Fruit fly (Drosophila melanogaster) whole organism, prepupa: Measurements from ENCODE around the gene CG31789.

Experiments used
- Blimp-1 ChIP-seq: fragments of 200-800 bp; sonication (Bioruptor generic); optimal IDR thresholded peaks from 3 replicates; lab custom pipeline; 2017; ENCODE audit warnings: missing biosample characterization, missing genetic modification characterization, mild to moderate bottlenecking, moderate library complexity, missing genetic modification reagents
- CG10631 ChIP-seq: fragments of 200-800 bp; sonication (Bioruptor generic); optimal IDR thresholded peaks from 2 replicates; lab custom pipeline; 2016; ENCODE audit warnings: missing biosample characterization, missing genetic modification characterization
- CG11294 ChIP-seq: fragments of 200-800 bp; sonication (Bioruptor generic); IDR thresholded peaks from 2 replicates; pipeline ENCODE4 v1.3.6; 2022; ENCODE audit warnings: missing biosample characterization, missing genetic modification characterization
- CG11902 ChIP-seq: fragments of 200-800 bp; sonication (Bioruptor generic); optimal IDR thresholded peaks from 3 replicates; lab custom pipeline; 2016; ENCODE audit warnings: missing biosample characterization, missing genetic modification characterization
- CG1621 ChIP-seq: fragments of 200-800 bp; sonication (Bioruptor generic); optimal IDR thresholded peaks from 3 replicates; lab custom pipeline; 2018; ENCODE audit warnings: missing biosample characterization, mild to moderate bottlenecking, missing genetic modification characterization
- CG3032 ChIP-seq: fragments of 200-800 bp; optimal IDR thresholded peaks from 2 replicates; lab custom pipeline; 2019; ENCODE audit warnings: missing biosample characterization, mild to moderate bottlenecking, missing genetic modification characterization, moderate library complexity
- CG34406 ChIP-seq: fragments of 200-800 bp; sonication (Bioruptor generic); optimal IDR thresholded peaks from 3 replicates; lab custom pipeline; 2016; ENCODE audit warnings: missing biosample characterization, missing genetic modification characterization
- CG4318 ChIP-seq: fragments of 200-800 bp; sonication (Bioruptor generic); optimal IDR thresholded peaks from 3 replicates; lab custom pipeline; 2017; ENCODE audit warnings: missing biosample characterization, mild to moderate bottlenecking, missing genetic modification characterization
- CG6163 ChIP-seq: fragments of 200-800 bp; sonication (Bioruptor generic); IDR thresholded peaks from 3 replicates; pipeline ENCODE4 v1.3.6; 2022; ENCODE audit warnings: missing biosample characterization, missing genetic modification characterization
- CG6276 ChIP-seq: fragments of 200-800 bp; sonication (Bioruptor generic); optimal IDR thresholded peaks from 2 replicates; lab custom pipeline; 2017; ENCODE audit warnings: missing biosample characterization, mild to moderate bottlenecking, missing genetic modification characterization
- CG6792 ChIP-seq: fragments of 200-800 bp; sonication (Bioruptor generic); optimal IDR thresholded peaks from 3 replicates; lab custom pipeline; 2016; ENCODE audit warnings: missing biosample characterization, missing genetic modification characterization
- CG6808 ChIP-seq: fragments of 200-800 bp; sonication (Bioruptor generic); optimal IDR thresholded peaks from 3 replicates; lab custom pipeline; 2017; ENCODE audit warnings: missing biosample characterization, missing genetic modification characterization, mild to moderate bottlenecking, moderate library complexity, missing genetic modification reagents
- CG6854 ChIP-seq: fragments of 200-800 bp; sonication (Bioruptor generic); optimal IDR thresholded peaks from 2 replicates; lab custom pipeline; 2017; ENCODE audit warnings: missing biosample characterization, mild to moderate bottlenecking, missing genetic modification characterization
- CG8119 ChIP-seq: fragments of 200-800 bp; sonication (Bioruptor generic); IDR thresholded peaks from 3 replicates; pipeline ENCODE4 v1.3.6; 2022; ENCODE audit warnings: missing biosample characterization, missing genetic modification characterization
- CG8319 ChIP-seq: fragments of 200-800 bp; sonication (Bioruptor generic); optimal IDR thresholded peaks from 3 replicates; lab custom pipeline; 2016; ENCODE audit warnings: missing biosample characterization, missing genetic modification characterization
- CG8632 ChIP-seq: fragments of 200-800 bp; sonication (Bioruptor generic); optimal IDR thresholded peaks from 3 replicates; lab custom pipeline; 2016; ENCODE audit warnings: missing biosample characterization, missing genetic modification characterization
- CG9139 ChIP-seq: fragments of 200-800 bp; sonication (Bioruptor generic); optimal IDR thresholded peaks from 3 replicates; lab custom pipeline; 2017; ENCODE audit warnings: missing biosample characterization, mild to moderate bottlenecking, missing genetic modification characterization
- Ets21C ChIP-seq: fragments of 200-800 bp; sonication (Bioruptor generic); optimal IDR thresholded peaks from 3 replicates; lab custom pipeline; 2016; ENCODE audit warnings: missing biosample characterization, missing genetic modification characterization
- Ets96B ChIP-seq: fragments of 200-800 bp; optimal IDR thresholded peaks from 2 replicates; lab custom pipeline; 2019; ENCODE audit warnings: missing biosample characterization, mild to moderate bottlenecking, missing genetic modification characterization, moderate library complexity
- Gug ChIP-seq: fragments of 200-800 bp; sonication (Bioruptor generic); IDR thresholded peaks from 2 replicates; pipeline ENCODE4 v1.3.6; 2022; ENCODE audit warnings: missing biosample characterization, missing genetic modification characterization
- Hr38 ChIP-seq: sonication (Bioruptor generic); optimal IDR thresholded peaks from 2 replicates; lab custom pipeline; 2016; ENCODE audit warnings: missing biosample characterization, missing genetic modification characterization
- Hr39 ChIP-seq: fragments of 200-800 bp; sonication (Bioruptor generic); optimal IDR thresholded peaks from 2 replicates; lab custom pipeline; 2016; ENCODE audit warnings: missing biosample characterization, missing genetic modification characterization
- Hr4 ChIP-seq: fragments of 200-800 bp; sonication (Bioruptor generic); optimal IDR thresholded peaks from 3 replicates; lab custom pipeline; 2016; ENCODE audit warnings: missing biosample characterization, missing genetic modification characterization
- Lpt ChIP-seq: fragments of 200-800 bp; sonication (Bioruptor generic); optimal IDR thresholded peaks from 3 replicates; lab custom pipeline; 2016; ENCODE audit warnings: missing biosample characterization, missing genetic modification characterization
- Met ChIP-seq: fragments of 200-800 bp; sonication (Bioruptor generic); optimal IDR thresholded peaks from 3 replicates; lab custom pipeline; 2016; ENCODE audit warnings: missing biosample characterization, missing genetic modification characterization
- Smox ChIP-seq: fragments of 200-800 bp; sonication (Bioruptor generic); optimal IDR thresholded peaks from 3 replicates; lab custom pipeline; 2016; ENCODE audit warnings: missing biosample characterization, missing genetic modification characterization
- Sox102F ChIP-seq: fragments of 200-800 bp; sonication (Bioruptor generic); optimal IDR thresholded peaks from 2 replicates; lab custom pipeline; 2016; ENCODE audit warnings: missing biosample characterization, mild to moderate bottlenecking, missing genetic modification characterization
- Sox14 ChIP-seq: fragments of 200-800 bp; sonication (Bioruptor generic); optimal IDR thresholded peaks from 3 replicates; lab custom pipeline; 2016; ENCODE audit warnings: missing biosample characterization, missing genetic modification characterization
- Sox15 ChIP-seq: fragments of 200-800 bp; sonication (Bioruptor generic); optimal IDR thresholded peaks from 3 replicates; lab custom pipeline; 2016; ENCODE audit warnings: missing biosample characterization, missing genetic modification characterization
- achi ChIP-seq: fragments of 200-800 bp; sonication (Bioruptor generic); optimal IDR thresholded peaks from 3 replicates; lab custom pipeline; 2016; ENCODE audit warnings: missing biosample characterization, missing genetic modification characterization
- cyc ChIP-seq: fragments of 200-800 bp; sonication (Bioruptor generic); optimal IDR thresholded peaks from 3 replicates; lab custom pipeline; 2016; ENCODE audit warnings: missing biosample characterization, missing genetic modification characterization
- dac ChIP-seq: fragments of 200-800 bp; sonication (Bioruptor generic); optimal IDR thresholded peaks from 2 replicates; lab custom pipeline; 2017; ENCODE audit warnings: missing biosample characterization, mild to moderate bottlenecking, missing genetic modification characterization
- dsx ChIP-seq: fragments of 200-800 bp; optimal IDR thresholded peaks from 3 replicates; lab custom pipeline; 2019; ENCODE audit warnings: missing biosample characterization, mild to moderate bottlenecking, missing genetic modification characterization, moderate library complexity; ENCODE audit not compliant: poor library complexity, severe bottlenecking
- eg ChIP-seq: fragments of 200-800 bp; sonication (Bioruptor generic); IDR thresholded peaks from 3 replicates; pipeline ENCODE4 v1.3.6; 2022; ENCODE audit warnings: missing biosample characterization, missing genetic modification characterization
- esn ChIP-seq: fragments of 200-800 bp; sonication (Bioruptor generic); optimal IDR thresholded peaks from 2 replicates; lab custom pipeline; 2016; ENCODE audit warnings: missing biosample characterization, mild to moderate bottlenecking, missing genetic modification characterization, moderate library complexity
- fd85E ChIP-seq: fragments of 200-800 bp; sonication (Bioruptor generic); optimal IDR thresholded peaks from 3 replicates; lab custom pipeline; 2016; ENCODE audit warnings: missing biosample characterization, missing genetic modification characterization
- lz ChIP-seq: fragments of 200-800 bp; sonication (Bioruptor generic); optimal IDR thresholded peaks from 3 replicates; lab custom pipeline; 2016; ENCODE audit warnings: missing biosample characterization, missing genetic modification characterization
- pdm3 ChIP-seq: fragments of 200-800 bp; sonication (Bioruptor generic); optimal IDR thresholded peaks from 3 replicates; lab custom pipeline; 2016; ENCODE audit warnings: missing biosample characterization, missing genetic modification characterization
- ss ChIP-seq, 2 experiments: fragments of 200-800 bp; sonication (Bioruptor generic); optimal IDR thresholded peaks; 2 replicates in 1 of 2; 3 replicates in 1 of 2; lab custom pipeline; 2017 to 2018; ENCODE audit warnings: mild to moderate bottlenecking in 2 of 2, missing biosample characterization in 2 of 2, missing genetic modification characterization in 2 of 2, moderate library complexity in 1 of 2
- svp ChIP-seq: fragments of 200-800 bp; sonication (Bioruptor generic); peaks from one replicate; lab custom pipeline; 2016; ENCODE audit warnings: missing biosample characterization, missing genetic modification characterization
- topi ChIP-seq: fragments of 200-800 bp; sonication (Bioruptor generic); optimal IDR thresholded peaks from 3 replicates; lab custom pipeline; 2016; ENCODE audit warnings: missing biosample characterization, missing genetic modification characterization
- vri ChIP-seq: fragments of 200-800 bp; sonication (Bioruptor generic); optimal IDR thresholded peaks from 3 replicates; lab custom pipeline; 2016; ENCODE audit warnings: missing biosample characterization, mild to moderate bottlenecking, missing genetic modification characterization

The CG31789 gene

dm6 chr2L:18647857-18648652 lies 42.3 kb downstream of the CG31789 start (continued):
- TF ChIP-seq ss (GFP tag; optimal IDR thresholded peaks at IDR 0.05; lab: Kevin White, UChicago) (peak; percentile 35 to 84), dac (no peak), CG34406 (GFP tag; lab: Kevin White, UChicago) (peak; percentile 69), eg (GFP tag; lab: Robert Waterston, UW) (no peak), esn (GFP tag; lab: Kevin White, UChicago) (peak; percentile 82), svp (peak; percentile 79), CG8632 (GFP tag; lab: Kevin White, UChicago) (peak; percentile 56), CG3032 (tag; lab: Kevin White, UChicago) (peak; percentile 11), CG4318 (GFP tag; lab: Kevin White, UChicago) (peak; percentile 23), Ets96B (tag; lab: Kevin White, UChicago) (peak; percentile 68), Sox14 (GFP tag; lab: Kevin White, UChicago) (peak; percentile 65), pdm3 (GFP tag; lab: Kevin White, UChicago) (peak; percentile 73), Gug (GFP tag; lab: Robert Waterston, UW) (no peak), CG11902 (GFP tag; lab: Kevin White, UChicago) (peak; percentile 30), CG6792 (peak; percentile 64), CG6808 (GFP tag; lab: Kevin White, UChicago) (no peak)

DNA sequence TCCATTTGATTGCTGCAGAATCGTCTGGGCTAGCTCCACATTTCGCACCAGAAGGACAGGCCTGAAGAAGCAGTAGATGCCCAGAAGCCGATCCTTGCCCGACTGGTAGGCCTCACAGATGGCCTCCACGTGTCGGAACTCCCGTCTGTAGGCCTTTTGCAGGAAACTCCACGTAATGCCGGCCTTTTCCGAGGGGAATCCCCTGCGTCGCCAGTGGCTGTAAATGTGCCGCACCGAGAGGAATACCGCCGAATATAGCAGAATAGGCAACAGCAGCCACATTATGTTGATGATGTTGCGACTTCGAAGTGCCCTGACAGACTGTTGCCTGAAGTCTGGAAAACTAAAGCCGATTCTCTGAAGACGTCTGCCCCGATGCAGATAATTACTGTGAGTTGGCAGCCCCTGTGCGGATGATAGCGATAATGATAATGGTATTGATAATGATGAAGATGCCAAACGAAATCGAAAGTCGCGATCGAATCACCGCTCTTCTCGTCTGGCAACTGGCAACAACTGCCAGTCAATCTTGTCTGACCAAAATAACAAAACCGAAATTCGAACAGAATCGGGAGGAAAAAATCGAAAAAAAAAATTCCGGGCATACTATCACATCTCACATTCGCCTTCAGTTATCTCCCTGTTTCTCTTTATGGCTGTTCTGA lies 47.1 kb downstream of the CG31789 start, which contains the start of gene Cyp310a1:
Gene Cyp310a1 (minus strand): TSS at position 348 of the 665 bp plus-strand sequence.
- TF ChIP-seq Sox15 (GFP tag; lab: Kevin White, UChicago) (no peak), Blimp-1 (GFP tag; lab: Kevin White, UChicago) (peak; percentile 90), cyc (GFP tag; lab: Kevin White, UChicago) (no peak), CG6163 (peak; percentile 32; the same call in 1 of the 3 replicates), CG8319 (GFP tag; lab: Kevin White, UChicago) (no peak), dsx (no peak), Ets96B (tag; lab: Kevin White, UChicago) (no peak), Ets21C (no peak), Hr38 (GFP tag; lab: Kevin White, UChicago) (no peak), Gug (GFP tag; lab: Robert Waterston, UW) (no peak), fd85E (GFP tag; lab: Kevin White, UChicago) (no peak)

DNA sequence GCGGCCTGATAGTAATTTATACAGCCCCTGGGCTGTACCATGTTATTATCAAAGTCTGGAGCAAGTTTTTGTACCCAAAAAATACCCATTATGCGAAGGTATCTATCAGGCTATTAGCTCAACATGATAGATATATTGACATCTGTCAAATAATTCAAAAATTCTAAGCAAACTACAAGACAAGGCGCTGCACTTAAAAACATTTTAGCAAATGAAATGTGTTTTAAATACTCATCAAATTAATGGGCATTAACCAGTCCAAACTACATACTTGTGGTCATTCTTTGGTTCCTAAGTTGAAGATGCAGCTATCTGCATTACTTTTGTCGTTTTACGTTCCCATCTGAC lies 47.6 kb downstream of the CG31789 start:
- TF ChIP-seq Sox102F (GFP tag; lab: Kevin White, UChicago) = peak; percentile 89
- TF ChIP-seq lz = peak; percentile 82
- TF ChIP-seq CG1621 (tag; lab: Kevin White, UChicago) = peak; percentile 81
- TF ChIP-seq CG8632 (GFP tag; lab: Kevin White, UChicago) = peak; percentile 61
- peak; percentile 85 for TF ChIP-seq dsx
- peak; percentile 29 for TF ChIP-seq CG4318 (GFP tag; lab: Kevin White, UChicago)
- TF ChIP-seq dac = no peak
- TF ChIP-seq pdm3 (GFP tag; lab: Kevin White, UChicago) = peak; percentile 83
- peak; percentile 78 for TF ChIP-seq CG11902 (GFP tag; lab: Kevin White, UChicago)
- no peak for TF ChIP-seq CG11294
- TF ChIP-seq CG3032 (tag; lab: Kevin White, UChicago) = peak; percentile 82
- TF ChIP-seq Lpt (GFP tag; lab: Kevin White, UChicago) = no peak
- peak; percentile 70 for TF ChIP-seq Sox15 (GFP tag; lab: Kevin White, UChicago)
- peak; percentile 87 for TF ChIP-seq Hr39 (GFP tag; lab: Kevin White, UChicago)
- TF ChIP-seq Hr4 (GFP tag; lab: Kevin White, UChicago) = peak; percentile 63
- peak; percentile 48 for TF ChIP-seq CG9139 (GFP tag; lab: Kevin White, UChicago)
- peak; percentile 84 for TF ChIP-seq CG6163
- TF ChIP-seq ss (GFP tag; optimal IDR thresholded peaks at IDR 0.05; lab: Kevin White, UChicago) = peak; percentile 62 to 73
- peak; percentile 35; the same call in 1 of the 2 replicates for TF ChIP-seq Gug (GFP tag; lab: Robert Waterston, UW)
- peak; percentile 72; the same call in 2 of the 3 replicates for TF ChIP-seq eg (GFP tag; lab: Robert Waterston, UW)
- TF ChIP-seq CG6276 (GFP tag; lab: Kevin White, UChicago) = peak; percentile 28
- peak; percentile 81 for TF ChIP-seq Met (GFP tag; lab: Kevin White, UChicago)
- TF ChIP-seq vri = peak; percentile 86
- TF ChIP-seq achi (GFP tag; lab: Kevin White, UChicago) = peak; percentile 85
- TF ChIP-seq CG8119 (GFP tag; lab: Robert Waterston, UW) = peak; percentile 62; the same call in 2 of the 3 replicates
- peak; percentile 90 for TF ChIP-seq Ets21C
- TF ChIP-seq topi (GFP tag; lab: Kevin White, UChicago) = peak; percentile 95
- TF ChIP-seq Ets96B (tag; lab: Kevin White, UChicago) = peak; percentile 85
- peak; percentile 92 for TF ChIP-seq Smox (GFP tag; lab: Kevin White, UChicago)
- TF ChIP-seq CG10631 (GFP tag; lab: Kevin White, UChicago) = peak; percentile 78
- TF ChIP-seq CG6854 = no peak
- TF ChIP-seq cyc (GFP tag; lab: Kevin White, UChicago) = peak; percentile 94
- no peak for TF ChIP-seq Hr38 (GFP tag; lab: Kevin White, UChicago)
